Fruit fly (Drosophila melanogaster) Kc167 (cell line): ENCODE data around the gene Agpat4.

ENCODE experiments used
- Myc ChIP-seq: fragments of >200 bp; optimal IDR thresholded peaks from 2 replicates; lab custom pipeline; 2017; ENCODE audit warnings: missing external identifiers
- Sin3A ChIP-seq: fragments of >200 bp; optimal IDR thresholded peaks from 2 replicates; lab custom pipeline; 2018; ENCODE audit warnings: missing external identifiers
- h ChIP-seq: fragments of >200 bp; optimal IDR thresholded peaks from 3 replicates; lab custom pipeline; 2018; ENCODE audit warnings: missing external identifiers
- insv ChIP-seq: fragments of >200 bp; optimal IDR thresholded peaks from 3 replicates; lab custom pipeline; 2018; ENCODE audit warnings: missing external identifiers
- psq ChIP-seq: fragments of >200 bp; optimal IDR thresholded peaks from 2 replicates; lab custom pipeline; 2017; ENCODE audit warnings: missing external identifiers
- ttk ChIP-seq: sonication (Bioruptor generic); optimal IDR thresholded peaks from 2 replicates; lab custom pipeline; 2017; ENCODE audit warnings: missing external identifiers

Gene Agpat4

dm6 chr3L:16408609-16409439, 27.5 kb upstream of the Agpat4 start:
- TF ChIP-seq psq (lab: Kevin White, UChicago) (no peak), h (no peak), Sin3A (lab: Kevin White, UChicago) (no peak), insv (lab: Kevin White, UChicago) (no peak), ttk (lab: Kevin White, UChicago) (no peak), Myc (lab: Kevin White, UChicago) (no peak)

dm6 chr3L:16407815-16408608, 26.6 kb upstream of the Agpat4 start:
- TF ChIP-seq psq (lab: Kevin White, UChicago): no peak
- no peak for TF ChIP-seq Sin3A (lab: Kevin White, UChicago)
- TF ChIP-seq h: no peak
- TF ChIP-seq insv (lab: Kevin White, UChicago): no peak
- no peak for TF ChIP-seq ttk (lab: Kevin White, UChicago)
- no peak for TF ChIP-seq Myc (lab: Kevin White, UChicago)

DNA sequence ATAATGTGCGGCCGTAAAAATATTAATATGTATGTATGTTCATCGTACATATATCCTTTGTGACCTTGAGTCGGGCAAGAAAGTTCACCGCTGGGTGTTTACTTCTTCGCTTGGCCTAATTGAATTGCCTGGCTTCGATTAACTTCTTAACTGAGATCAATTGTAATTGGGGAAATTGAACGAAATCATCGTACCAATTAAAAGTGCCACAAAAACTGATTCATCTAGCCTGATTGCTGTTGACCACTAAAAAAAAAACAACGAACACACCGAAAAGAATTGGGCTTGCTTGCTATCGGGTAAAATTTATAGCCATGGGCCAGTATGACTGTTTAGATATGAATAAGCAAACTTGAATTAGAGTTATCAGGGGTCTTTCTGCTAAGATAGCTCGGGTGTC, 20.9 kb upstream of the Agpat4 start:
- TF ChIP-seq psq (lab: Kevin White, UChicago) (no peak), h (no peak), insv (lab: Kevin White, UChicago) (no peak), Myc (lab: Kevin White, UChicago) (no peak), Sin3A (lab: Kevin White, UChicago) (no peak), ttk (lab: Kevin White, UChicago) (no peak)

DNA sequence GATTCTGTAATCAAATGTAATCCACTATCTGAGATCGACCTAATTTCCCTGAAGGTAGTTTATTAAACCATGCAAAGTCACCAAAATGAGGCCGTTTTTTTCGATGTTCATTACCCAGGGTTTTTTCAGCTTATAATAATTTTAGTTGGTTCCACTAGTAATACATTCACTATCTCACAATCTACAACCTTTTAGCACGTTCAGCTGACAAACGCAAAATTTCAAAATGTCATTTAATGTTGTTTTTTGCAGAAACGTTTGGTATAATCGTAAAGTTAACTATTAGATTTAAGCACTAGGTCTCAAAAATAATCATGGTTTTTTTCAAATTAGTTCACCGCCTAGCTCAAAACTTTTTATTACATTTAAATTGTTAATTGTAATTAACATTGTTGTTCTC, 18.8 kb upstream of the Agpat4 start, which contains the start of gene CG44836:
Gene CG44836 (minus strand): TSS at position 101 of the 400 bp plus-strand sequence.
- no peak for TF ChIP-seq h

dm6 chr3L:16394506-16394905, 13.1 kb upstream of the Agpat4 start, which contains the start of gene Gagr:
Gene Gagr (plus strand): TSS chr3L:16394586.
- TF ChIP-seq Myc (lab: Kevin White, UChicago) (no peak), h (no peak), psq (lab: Kevin White, UChicago) (no peak), ttk (lab: Kevin White, UChicago) (no peak), insv (lab: Kevin White, UChicago) (no peak), Sin3A (lab: Kevin White, UChicago) (no peak)

- TF ChIP-seq psq (lab: Kevin White, UChicago): no peak
- no peak for TF ChIP-seq ttk (lab: Kevin White, UChicago)
- no peak for TF ChIP-seq Myc (lab: Kevin White, UChicago)
- no peak for TF ChIP-seq insv (lab: Kevin White, UChicago)
- no peak for TF ChIP-seq Sin3A (lab: Kevin White, UChicago)
- no peak for TF ChIP-seq h
These were observed 12.3 kb upstream of the Agpat4 start for dm6 chr3L:16393700-16394099.

- no peak for TF ChIP-seq psq (lab: Kevin White, UChicago)
- TF ChIP-seq h: no peak
- no peak for TF ChIP-seq Sin3A (lab: Kevin White, UChicago)
- TF ChIP-seq ttk (lab: Kevin White, UChicago): no peak
- no peak for TF ChIP-seq Myc (lab: Kevin White, UChicago)
- TF ChIP-seq insv (lab: Kevin White, UChicago): no peak
These were observed 11.5 kb upstream of the Agpat4 start for dm6 chr3L:16392874-16393273.

DNA sequence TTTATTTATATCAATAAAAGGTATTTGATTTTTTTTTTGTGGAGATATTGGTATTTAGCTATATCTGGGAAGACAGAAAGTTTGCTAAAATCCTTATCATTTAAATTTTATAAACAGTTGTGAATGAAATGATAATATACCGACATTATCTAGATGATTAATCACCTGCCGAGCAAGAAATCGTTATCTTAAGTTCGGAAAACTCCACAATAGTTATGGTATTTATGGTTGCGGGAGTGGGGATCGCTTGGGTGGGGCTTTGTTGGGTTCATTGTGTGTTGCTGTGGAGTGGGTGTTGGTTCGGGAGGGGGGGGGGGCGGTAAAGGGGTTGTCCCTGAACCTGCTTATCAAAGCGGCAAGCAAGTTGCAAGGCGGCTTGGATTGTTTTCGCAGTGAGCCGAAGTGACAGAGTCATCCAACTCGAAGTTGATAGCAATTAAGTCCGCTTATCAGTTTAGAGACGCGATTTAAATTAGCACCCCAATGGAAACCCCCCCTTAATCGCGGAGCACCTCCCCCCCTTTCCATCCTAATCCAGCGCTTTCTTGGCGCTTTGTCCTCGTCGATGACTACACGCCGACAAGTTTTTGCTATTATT, 10.9 kb upstream of the Agpat4 start:
- no peak for TF ChIP-seq insv (lab: Kevin White, UChicago)
- TF ChIP-seq psq (lab: Kevin White, UChicago): no peak
- TF ChIP-seq h: no peak
- TF ChIP-seq ttk (lab: Kevin White, UChicago): no peak
- no peak for TF ChIP-seq Myc (lab: Kevin White, UChicago)
- TF ChIP-seq Sin3A (lab: Kevin White, UChicago): no peak

- no peak for TF ChIP-seq Sin3A (lab: Kevin White, UChicago)
These were observed 9.9 kb upstream of the Agpat4 start for dm6 chr3L:16391257-16391656.

DNA sequence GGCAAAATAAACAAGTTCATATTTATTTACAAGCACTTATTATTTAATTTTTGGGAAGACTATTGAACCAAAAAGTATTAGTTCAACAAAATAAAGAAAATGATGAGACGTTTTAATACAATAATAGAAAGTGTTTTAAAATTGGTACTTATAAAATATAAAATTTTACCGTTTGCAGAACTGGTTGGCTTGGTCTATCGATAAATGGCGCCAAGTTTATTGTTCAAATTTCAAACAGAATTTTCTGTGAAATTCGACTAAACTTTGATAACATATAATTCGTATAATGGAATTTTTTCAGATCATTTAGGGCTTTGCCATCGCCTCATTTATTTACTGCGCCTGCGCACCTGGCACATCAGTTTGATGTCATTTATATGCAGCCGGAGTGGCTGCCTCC, 9.4 kb upstream of the Agpat4 start:
- TF ChIP-seq h: no peak
- TF ChIP-seq Myc (lab: Kevin White, UChicago): no peak
- no peak for TF ChIP-seq psq (lab: Kevin White, UChicago)
- TF ChIP-seq Sin3A (lab: Kevin White, UChicago): no peak
- TF ChIP-seq insv (lab: Kevin White, UChicago): no peak
- no peak for TF ChIP-seq ttk (lab: Kevin White, UChicago)

dm6 chr3L:16385880-16386584, 4.7 kb upstream of the Agpat4 start, which contains the start of the genes Agpat3 and RAF2:
Gene Agpat3 (minus strand): TSS chr3L:16385957.
Gene RAF2 (plus strand): TSS chr3L:16386327.
- TF ChIP-seq ttk (lab: Kevin White, UChicago) (no peak), psq (lab: Kevin White, UChicago) (no peak), h (no peak), insv (lab: Kevin White, UChicago) (no peak), Myc (lab: Kevin White, UChicago) (no peak), Sin3A (lab: Kevin White, UChicago) (no peak)
